Fruit fly (Drosophila melanogaster) whole organism, embryonic: ENCODE measurements around the gene CG18622.

ENCODE experiments used
- Bgb ChIP-seq: fragments of 200-800 bp; sonication (Bioruptor generic); IDR thresholded peaks from 2 replicates; pipeline ENCODE4 v1.3.6; 2022; ENCODE audit warnings: missing biosample characterization, missing genetic modification characterization; ENCODE audit not compliant: partially characterized antibody
- Bteb2 ChIP-seq: fragments of 200-800 bp; sonication (Bioruptor generic); optimal IDR thresholded peaks from 2 replicates; lab custom pipeline; 2016; ENCODE audit warnings: missing biosample characterization, missing genetic modification characterization
- CG10431 ChIP-seq: fragments of 200-800 bp; sonication (Bioruptor generic); optimal IDR thresholded peaks from 3 replicates; lab custom pipeline; 2018; ENCODE audit warnings: missing biosample characterization, mild to moderate bottlenecking, missing genetic modification characterization
- CG10543 ChIP-seq: fragments of 200-800 bp; sonication (Bioruptor generic); optimal IDR thresholded peaks from 3 replicates; lab custom pipeline; 2017; ENCODE audit warnings: missing biosample characterization, mild to moderate bottlenecking, missing genetic modification characterization, moderate library complexity
- CG11085 ChIP-seq: fragments of 200-800 bp; sonication (Bioruptor generic); IDR thresholded peaks from 2 replicates; pipeline ENCODE4 v1.3.6; 2022; ENCODE audit warnings: missing biosample characterization, missing genetic modification characterization
- CG13424 ChIP-seq: fragments of 200-800 bp; sonication (Bioruptor generic); optimal IDR thresholded peaks from 2 replicates; lab custom pipeline; 2019; ENCODE audit warnings: missing biosample characterization, mild to moderate bottlenecking, missing genetic modification characterization, moderate library complexity
- CG13624 ChIP-seq: fragments of 200-800 bp; sonication (Bioruptor generic); optimal IDR thresholded peaks from 2 replicates; lab custom pipeline; 2016; ENCODE audit warnings: missing biosample characterization, missing genetic modification characterization
- CG18011 ChIP-seq: fragments of 200-800 bp; sonication (Bioruptor generic); optimal IDR thresholded peaks from 2 replicates; lab custom pipeline; 2017; ENCODE audit warnings: missing biosample characterization, missing genetic modification characterization, mild to moderate bottlenecking, moderate library complexity, missing genotype
- CG30020 ChIP-seq: fragments of 200-800 bp; optimal IDR thresholded peaks from 2 replicates; lab custom pipeline; 2019; ENCODE audit warnings: missing biosample characterization, mild to moderate bottlenecking, missing genetic modification characterization, moderate library complexity
- CG30403 ChIP-seq: fragments of 200-800 bp; sonication (Bioruptor generic); optimal IDR thresholded peaks from 3 replicates; lab custom pipeline; 2016; ENCODE audit warnings: missing biosample characterization, missing genetic modification characterization
- CG33213 ChIP-seq: fragments of 200-800 bp; sonication (Bioruptor generic); optimal IDR thresholded peaks from 3 replicates; lab custom pipeline; 2016; ENCODE audit warnings: missing biosample characterization, missing genetic modification characterization
- CG4424 ChIP-seq: fragments of 200-800 bp; sonication (Bioruptor generic); optimal IDR thresholded peaks from 3 replicates; lab custom pipeline; 2016; ENCODE audit warnings: missing biosample characterization, missing genetic modification characterization
- CG5180 ChIP-seq: fragments of 200-800 bp; sonication (Bioruptor generic); optimal IDR thresholded peaks from 3 replicates; lab custom pipeline; 2017; ENCODE audit warnings: missing biosample characterization, missing genetic modification characterization, mild to moderate bottlenecking, moderate library complexity, missing genetic modification reagents
- CG5245 ChIP-seq: fragments of 200-800 bp; sonication (Bioruptor generic); optimal IDR thresholded peaks from 3 replicates; lab custom pipeline; 2016; ENCODE audit warnings: missing biosample characterization, missing genetic modification characterization
- CG6175 ChIP-seq: fragments of 200-800 bp; sonication (Bioruptor generic); IDR thresholded peaks from 3 replicates; pipeline ENCODE4 v1.3.6; 2022; ENCODE audit warnings: missing biosample characterization, missing genetic modification characterization
- CG6254 ChIP-seq: fragments of 200-800 bp; sonication (Bioruptor generic); optimal IDR thresholded peaks from 3 replicates; lab custom pipeline; 2017; ENCODE audit warnings: mild to moderate bottlenecking, missing biosample characterization, missing genetic modification reagents, missing genetic modification characterization
- CG6813 ChIP-seq: fragments of 200-800 bp; sonication (Bioruptor generic); optimal IDR thresholded peaks from 2 replicates; lab custom pipeline; 2017; ENCODE audit warnings: missing biosample characterization, missing genetic modification characterization, mild to moderate bottlenecking, moderate library complexity, missing genetic modification reagents
- CG8281 ChIP-seq: fragments of 200-800 bp; sonication (Bioruptor generic); optimal IDR thresholded peaks from 2 replicates; lab custom pipeline; 2018; ENCODE audit warnings: missing biosample characterization, mild to moderate bottlenecking, missing genetic modification characterization, moderate library complexity
- CG8290 ChIP-seq, 3 experiments: fragments of 200-800 bp; sonication (Bioruptor generic); optimal IDR thresholded peaks; 2 replicates each; lab custom pipeline; 2016 to 2019; ENCODE audit warnings: missing biosample characterization in 3 of 3, missing genetic modification characterization in 3 of 3, mild to moderate bottlenecking in 2 of 3, moderate library complexity in 1 of 3
- CG8765 ChIP-seq: fragments of 200-800 bp; sonication (Bioruptor generic); IDR thresholded peaks from 2 replicates; pipeline ENCODE4 v1.3.6; 2022; ENCODE audit warnings: missing biosample characterization, missing genetic modification characterization
- CG9727 ChIP-seq: fragments of 200-800 bp; sonication (Bioruptor generic); optimal IDR thresholded peaks from 3 replicates; lab custom pipeline; 2017; ENCODE audit warnings: missing biosample characterization, mild to moderate bottlenecking, missing genetic modification characterization
- CkIIα-i1 ChIP-seq: fragments of 200-800 bp; sonication (Bioruptor generic); IDR thresholded peaks from 2 replicates; pipeline ENCODE4 v1.3.6; 2022; ENCODE audit warnings: missing biosample characterization, missing genetic modification characterization
- Dad ChIP-seq: fragments of 200-800 bp; sonication (Bioruptor generic); optimal IDR thresholded peaks from 3 replicates; lab custom pipeline; 2016; ENCODE audit warnings: missing biosample characterization, missing genetic modification characterization
- Elba2 ChIP-seq: fragments of 200-800 bp; sonication (Bioruptor generic); optimal IDR thresholded peaks from 3 replicates; lab custom pipeline; 2016; ENCODE audit warnings: missing biosample characterization, missing genetic modification characterization
- H15 ChIP-seq: fragments of 200-800 bp; sonication (Bioruptor generic); IDR thresholded peaks from 3 replicates; pipeline ENCODE4 v1.3.6; 2022; ENCODE audit warnings: missing biosample characterization, missing genetic modification characterization
- HLH4C ChIP-seq: fragments of 200-800 bp; sonication (Bioruptor generic); IDR thresholded peaks from 3 replicates; pipeline ENCODE4 v1.3.6; 2022; ENCODE audit warnings: missing biosample characterization, missing genetic modification characterization; ENCODE audit not compliant: partially characterized antibody
- Myb ChIP-seq: fragments of 200-800 bp; sonication (Bioruptor generic); optimal IDR thresholded peaks from 2 replicates; lab custom pipeline; 2016; ENCODE audit warnings: missing biosample characterization, missing genetic modification characterization
- Neu2 ChIP-seq: fragments of 200-800 bp; sonication (Bioruptor generic); optimal IDR thresholded peaks from 3 replicates; lab custom pipeline; 2016; ENCODE audit warnings: missing biosample characterization, missing genetic modification characterization, borderline replicate concordance
- Nf-YB ChIP-seq: fragments of 200-800 bp; sonication (Bioruptor generic); optimal IDR thresholded peaks from 3 replicates; lab custom pipeline; 2019; ENCODE audit warnings: missing biosample characterization, mild to moderate bottlenecking, missing genetic modification characterization, moderate library complexity
- Poxn ChIP-seq: fragments of 200-800 bp; sonication (Bioruptor generic); IDR thresholded peaks from 2 replicates; pipeline ENCODE4 v1.3.6; 2022; ENCODE audit warnings: missing biosample characterization, missing genetic modification characterization
- Rx ChIP-seq: fragments of 200-800 bp; sonication (Bioruptor generic); IDR thresholded peaks from 2 replicates; pipeline ENCODE4 v1.3.6; 2022; ENCODE audit warnings: missing biosample characterization, missing genetic modification characterization
- Spps ChIP-seq: fragments of 200-800 bp; sonication (Bioruptor generic); optimal IDR thresholded peaks from 2 replicates; lab custom pipeline; 2018; ENCODE audit warnings: missing biosample characterization, mild to moderate bottlenecking, missing genetic modification characterization
- Trl ChIP-seq, 3 experiments: fragments of >200 bp in 2 of 3; fragments of 200-800 bp in 1 of 3; sonication (Bioruptor generic) in 1 of 3; optimal IDR thresholded peaks; 2 replicates in 1 of 3; 3 replicates in 2 of 3; lab custom pipeline; 2016 to 2017; ENCODE audit warnings: missing biosample characterization in 1 of 3, missing genetic modification characterization in 1 of 3
- bigmax ChIP-seq: fragments of 200-800 bp; sonication (Bioruptor generic); optimal IDR thresholded peaks from 2 replicates; lab custom pipeline; 2018; ENCODE audit warnings: missing biosample characterization, mild to moderate bottlenecking, missing genetic modification characterization
- bowl ChIP-seq: fragments of 200-800 bp; sonication (Bioruptor generic); IDR thresholded peaks from 2 replicates; pipeline ENCODE4 v1.3.6; 2022; ENCODE audit warnings: missing biosample characterization, missing genetic modification characterization
- dmrt11E ChIP-seq: fragments of 200-800 bp; sonication (Bioruptor generic); optimal IDR thresholded peaks from 3 replicates; lab custom pipeline; 2018; ENCODE audit warnings: missing biosample characterization, mild to moderate bottlenecking, missing genetic modification characterization, moderate library complexity
- en ChIP-seq: fragments of 200-800 bp; sonication (Bioruptor generic); optimal IDR thresholded peaks from 2 replicates; lab custom pipeline; 2016; ENCODE audit warnings: missing biosample characterization, missing genetic modification characterization
- hbn ChIP-seq: fragments of 200-800 bp; sonication (Bioruptor generic); IDR thresholded peaks from 2 replicates; pipeline ENCODE4 v1.3.6; 2022; ENCODE audit warnings: missing biosample characterization, missing genetic modification characterization; ENCODE audit not compliant: partially characterized antibody
- knrl ChIP-seq: fragments of 200-800 bp; sonication (Bioruptor generic); IDR thresholded peaks from 3 replicates; pipeline ENCODE4 v1.3.6; 2022; ENCODE audit warnings: missing biosample characterization, missing genetic modification characterization; ENCODE audit not compliant: partially characterized antibody
- lilli ChIP-seq: fragments of 200-800 bp; sonication (Bioruptor generic); optimal IDR thresholded peaks from 3 replicates; lab custom pipeline; 2016; ENCODE audit warnings: missing biosample characterization, missing genetic modification characterization
- org-1 ChIP-seq: fragments of 200-800 bp; sonication (Bioruptor generic); optimal IDR thresholded peaks from 2 replicates; lab custom pipeline; 2017; ENCODE audit warnings: missing biosample characterization, missing genetic modification characterization
- otp ChIP-seq: fragments of 200-800 bp; sonication (Bioruptor generic); IDR thresholded peaks from 3 replicates; pipeline ENCODE4, ENCODE4 v1.3.6; 2022; ENCODE audit warnings: missing biosample characterization, missing genetic modification characterization
- pfk ChIP-seq: fragments of 200-800 bp; sonication (Bioruptor generic); optimal IDR thresholded peaks from 2 replicates; lab custom pipeline; 2018; ENCODE audit warnings: missing biosample characterization, mild to moderate bottlenecking, missing genetic modification characterization, moderate library complexity
- pum ChIP-seq: fragments of 200-800 bp; sonication (Bioruptor generic); optimal IDR thresholded peaks from 2 replicates; lab custom pipeline; 2016; ENCODE audit warnings: missing biosample characterization, missing genetic modification characterization
- row ChIP-seq: fragments of 200-800 bp; sonication (Bioruptor generic); IDR thresholded peaks from 3 replicates; pipeline ENCODE4 v1.3.6; 2022; ENCODE audit warnings: missing biosample characterization, missing genetic modification characterization
- tin ChIP-seq: fragments of 200-800 bp; sonication (Bioruptor generic); optimal IDR thresholded peaks from 3 replicates; lab custom pipeline; 2016; ENCODE audit warnings: missing biosample characterization, missing genetic modification characterization
- toy ChIP-seq: fragments of 200-800 bp; sonication (Bioruptor generic); IDR thresholded peaks from 2 replicates; pipeline ENCODE4 v1.3.6; 2022; ENCODE audit warnings: missing biosample characterization, missing genetic modification characterization

The CG18622 gene

dm6 chr3R:16969361-16970355 is 17.9 kb downstream of the CG18622 start (continued):
- TF ChIP-seq Poxn (no peak), knrl (peak; percentile 53; the same call in 1 of the 3 replicates), CG30020 (tag; lab: Kevin White, UChicago) (no peak), CG11085 (no peak; the same call in 1 of the 2 replicates), Dad (GFP tag; lab: Kevin White, UChicago) (no peak), CG13624 (GFP tag; lab: Kevin White, UChicago) (peak; percentile 26), bowl (no peak), CG8765 (GFP tag; lab: Robert Waterston, UW) (0 out of 2 replicates have a peak, but pooled peaks have one; percentile 30), Myb (GFP tag; lab: Kevin White, UChicago) (peak; percentile 38), tin (GFP tag; lab: Kevin White, UChicago) (no peak), Trl (optimal IDR thresholded peaks at IDR 0.05; lab: Kevin White, UChicago) (no peak), Trl (GFP tag; optimal IDR thresholded peaks at IDR 0.05; lab: Kevin White, UChicago) (peak; percentile 34), pum (no peak), Spps (peak; percentile 23), CG5180 (GFP tag; lab: Kevin White, UChicago) (no peak), dmrt11E (tag; lab: Kevin White, UChicago) (peak; percentile 75), CG5245 (GFP tag; lab: Kevin White, UChicago) (peak; percentile 44), row (GFP tag; lab: Robert Waterston, UW) (peak; percentile 95), otp (0 out of 3 replicates have a peak, but pooled peaks have one; percentile 14), Bteb2 (GFP tag; lab: Kevin White, UChicago) (peak; percentile 25), CG6175 (GFP tag; lab: Robert Waterston, UW) (peak; percentile 55; the same call in 1 of the 3 replicates), CG13424 (tag; lab: Kevin White, UChicago) (peak; percentile 80), org-1 (GFP tag; lab: Kevin White, UChicago) (peak; percentile 24), CG18011 (no peak), bigmax (GFP tag; lab: Kevin White, UChicago) (no peak), toy (no peak), CG30403 (peak; percentile 71), Elba2 (GFP tag; lab: Kevin White, UChicago) (no peak), Bgb (GFP tag; lab: Robert Waterston, UW) (peak; percentile 27; the same call in 1 of the 2 replicates), hbn (GFP tag; lab: Robert Waterston, UW) (no peak), CG10543 (GFP tag; lab: Kevin White, UChicago) (peak; percentile 53), en (GFP tag; lab: Kevin White, UChicago) (no peak), lilli (GFP tag; lab: Kevin White, UChicago) (peak; percentile 67), H15 (peak; percentile 39; the same call in 2 of the 3 replicates), CG10431 (GFP tag; lab: Kevin White, UChicago) (no peak), Rx (peak; percentile 62), Neu2 (GFP tag; lab: Kevin White, UChicago) (no peak), CG6813 (GFP tag; lab: Kevin White, UChicago) (no peak), CG33213 (GFP tag; lab: Kevin White, UChicago) (no peak), CG8281 (no peak), Nf-YB (GFP tag; lab: Kevin White, UChicago) (peak; percentile 96), CG8290 (GFP tag; optimal IDR thresholded peaks at IDR 0.05; lab: Kevin White, UChicago) (peak; percentile 23), CG8290 (tag; optimal IDR thresholded peaks at IDR 0.05; lab: Kevin White, UChicago) (no peak), CG6254 (GFP tag; lab: Kevin White, UChicago) (peak; percentile 68), CG9727 (GFP tag; lab: Kevin White, UChicago) (no peak), CkIIα-i1 (GFP tag; lab: Robert Waterston, UW) (no peak), HLH4C (GFP tag; lab: Robert Waterston, UW) (no peak), pfk (GFP tag; lab: Kevin White, UChicago) (no peak), CG4424 (GFP tag; lab: Kevin White, UChicago) (peak; percentile 63)
